Fruit fly (Drosophila melanogaster) whole organism, prepupa: ENCODE measurements around the gene CG10804.

Source experiments
- CG10631 ChIP-seq: fragments of 200-800 bp; sonication (Bioruptor generic); optimal IDR thresholded peaks from 2 replicates; lab custom pipeline; 2016; ENCODE audit warnings: missing biosample characterization, missing genetic modification characterization
- CG11902 ChIP-seq: fragments of 200-800 bp; sonication (Bioruptor generic); optimal IDR thresholded peaks from 3 replicates; lab custom pipeline; 2016; ENCODE audit warnings: missing biosample characterization, missing genetic modification characterization
- CG15336 ChIP-seq: fragments of 200-800 bp; sonication (Bioruptor generic); IDR thresholded peaks from 2 replicates; pipeline ENCODE4 v1.3.6; 2022; ENCODE audit warnings: missing biosample characterization, missing genetic modification characterization
- CG6854 ChIP-seq: fragments of 200-800 bp; sonication (Bioruptor generic); optimal IDR thresholded peaks from 2 replicates; lab custom pipeline; 2017; ENCODE audit warnings: missing biosample characterization, mild to moderate bottlenecking, missing genetic modification characterization
- CG8319 ChIP-seq: fragments of 200-800 bp; sonication (Bioruptor generic); optimal IDR thresholded peaks from 3 replicates; lab custom pipeline; 2016; ENCODE audit warnings: missing biosample characterization, missing genetic modification characterization
- Lpt ChIP-seq: fragments of 200-800 bp; sonication (Bioruptor generic); optimal IDR thresholded peaks from 3 replicates; lab custom pipeline; 2016; ENCODE audit warnings: missing biosample characterization, missing genetic modification characterization
- Met ChIP-seq: fragments of 200-800 bp; sonication (Bioruptor generic); optimal IDR thresholded peaks from 3 replicates; lab custom pipeline; 2016; ENCODE audit warnings: missing biosample characterization, missing genetic modification characterization
- Sox14 ChIP-seq: fragments of 200-800 bp; sonication (Bioruptor generic); optimal IDR thresholded peaks from 3 replicates; lab custom pipeline; 2016; ENCODE audit warnings: missing biosample characterization, missing genetic modification characterization
- cyc ChIP-seq: fragments of 200-800 bp; sonication (Bioruptor generic); optimal IDR thresholded peaks from 3 replicates; lab custom pipeline; 2016; ENCODE audit warnings: missing biosample characterization, missing genetic modification characterization
- fd59A ChIP-seq: fragments of 200-800 bp; sonication (Bioruptor generic); optimal IDR thresholded peaks from 2 replicates; lab custom pipeline; 2017; ENCODE audit warnings: missing biosample characterization, mild to moderate bottlenecking, missing genetic modification characterization, missing genetic modification reagents
- spab ChIP-seq: fragments of 200-800 bp; sonication (Bioruptor generic); optimal IDR thresholded peaks from 2 replicates; lab custom pipeline; 2017; ENCODE audit warnings: missing biosample characterization, mild to moderate bottlenecking, missing genetic modification characterization, missing genetic modification reagents
- svp ChIP-seq: fragments of 200-800 bp; sonication (Bioruptor generic); peaks from one replicate; lab custom pipeline; 2016; ENCODE audit warnings: missing biosample characterization, missing genetic modification characterization

- TF ChIP-seq CG6854 (GFP tag; lab: Kevin White, UChicago), result no peak
- TF ChIP-seq CG11902 (GFP tag; lab: Kevin White, UChicago), result peak; percentile 40
- peak; percentile 59 for TF ChIP-seq spab (GFP tag; lab: Kevin White, UChicago)
- TF ChIP-seq cyc (GFP tag; lab: Kevin White, UChicago), result peak; percentile 77
- TF ChIP-seq svp (GFP tag; lab: Kevin White, UChicago), result peak; percentile 91
- peak; percentile 50 for TF ChIP-seq fd59A (GFP tag; lab: Kevin White, UChicago)
- TF ChIP-seq CG15336 (GFP tag; lab: Robert Waterston, UW), result peak; percentile 80
- TF ChIP-seq CG10631 (GFP tag; lab: Kevin White, UChicago), result peak; percentile 75
- TF ChIP-seq CG8319 (GFP tag; lab: Kevin White, UChicago), result peak; percentile 48
- peak; percentile 63 for TF ChIP-seq Lpt (GFP tag; lab: Kevin White, UChicago)
- peak; percentile 81 for TF ChIP-seq Met
- TF ChIP-seq Sox14 (GFP tag; lab: Kevin White, UChicago), result peak; percentile 75
These were observed 6.1 kb downstream of the CG10804 start for dm6 chrX:3476009-3476408.
